Fruit fly (Drosophila melanogaster) whole organism, prepupa: ENCODE results near the gene HDAC1.

ENCODE experiments used
- CG9139 ChIP-seq: fragments of 200-800 bp; sonication (Bioruptor generic); optimal IDR thresholded peaks from 3 replicates; lab custom pipeline; 2017; ENCODE audit warnings: missing biosample characterization, mild to moderate bottlenecking, missing genetic modification characterization
- Sox102F ChIP-seq: fragments of 200-800 bp; sonication (Bioruptor generic); optimal IDR thresholded peaks from 2 replicates; lab custom pipeline; 2016; ENCODE audit warnings: missing biosample characterization, mild to moderate bottlenecking, missing genetic modification characterization
- Sox14 ChIP-seq: fragments of 200-800 bp; sonication (Bioruptor generic); optimal IDR thresholded peaks from 3 replicates; lab custom pipeline; 2016; ENCODE audit warnings: missing biosample characterization, missing genetic modification characterization
- dsx ChIP-seq: fragments of 200-800 bp; optimal IDR thresholded peaks from 3 replicates; lab custom pipeline; 2019; ENCODE audit warnings: missing biosample characterization, mild to moderate bottlenecking, missing genetic modification characterization, moderate library complexity; ENCODE audit not compliant: poor library complexity, severe bottlenecking
- fd59A ChIP-seq: fragments of 200-800 bp; sonication (Bioruptor generic); optimal IDR thresholded peaks from 2 replicates; lab custom pipeline; 2017; ENCODE audit warnings: missing biosample characterization, mild to moderate bottlenecking, missing genetic modification characterization, missing genetic modification reagents
- salr ChIP-seq, 2 experiments: fragments of 200-800 bp; sonication (Bioruptor generic); optimal IDR thresholded peaks; 3 replicates each; lab custom pipeline; 2016 to 2018; ENCODE audit warnings: missing biosample characterization in 2 of 2, missing genetic modification characterization in 2 of 2, mild to moderate bottlenecking in 1 of 2
- svp ChIP-seq: fragments of 200-800 bp; sonication (Bioruptor generic); peaks from one replicate; lab custom pipeline; 2016; ENCODE audit warnings: missing biosample characterization, missing genetic modification characterization
- topi ChIP-seq: fragments of 200-800 bp; sonication (Bioruptor generic); optimal IDR thresholded peaks from 3 replicates; lab custom pipeline; 2016; ENCODE audit warnings: missing biosample characterization, missing genetic modification characterization

- TF ChIP-seq svp = no peak
- TF ChIP-seq salr (GFP tag; optimal IDR thresholded peaks at IDR 0.05; lab: Kevin White, UChicago) = no peak
- TF ChIP-seq Sox14 (GFP tag; lab: Kevin White, UChicago) = no peak
- TF ChIP-seq fd59A = no peak
- TF ChIP-seq topi = no peak
- no peak for TF ChIP-seq Sox102F
- no peak for TF ChIP-seq CG9139 (GFP tag; lab: Kevin White, UChicago)
- TF ChIP-seq dsx = no peak
Observed at dm6 chr3L:4599747-4600146, 26.8 kb upstream of the HDAC1 start.
